Fruit fly (Drosophila melanogaster) Kc167 (cell line): ENCODE results near the gene Rbcn-3A.

Source experiments
- Sin3A ChIP-seq: fragments of >200 bp; optimal IDR thresholded peaks from 2 replicates; lab custom pipeline; 2018; ENCODE audit warnings: missing external identifiers
- insv ChIP-seq: fragments of >200 bp; optimal IDR thresholded peaks from 3 replicates; lab custom pipeline; 2018; ENCODE audit warnings: missing external identifiers
- psq ChIP-seq: fragments of >200 bp; optimal IDR thresholded peaks from 2 replicates; lab custom pipeline; 2017; ENCODE audit warnings: missing external identifiers

dm6 chrX:6199791-6200190, 55.5 kb downstream of the Rbcn-3A start, which contains the start of gene CG43090:
- TF ChIP-seq Sin3A (lab: Kevin White, UChicago): no peak
- TF ChIP-seq psq: no peak
- TF ChIP-seq insv (lab: Kevin White, UChicago): no peak
